Fruit fly (Drosophila melanogaster) whole organism: Measurements from ENCODE around the gene CG7492.

ENCODE experiments used
- CG8478 ChIP-seq: fragments of >200 bp; optimal IDR thresholded peaks from 2 replicates; lab custom pipeline; 2018; ENCODE audit warnings: inconsistent platforms
- Dll ChIP-seq: fragments of >200 bp; optimal IDR thresholded peaks from 2 replicates; lab custom pipeline; 2017
- EcR ChIP-seq, 2 experiments: fragments of >200 bp; optimal IDR thresholded peaks; 2 replicates each; lab custom pipeline; 2017; ENCODE audit warnings: missing biosample characterization in 2 of 2, missing genetic modification characterization in 2 of 2, missing genetic modification reagents in 2 of 2
- pan ChIP-seq: fragments of >200 bp; optimal IDR thresholded peaks from 2 replicates; lab custom pipeline; 2017
- psq ChIP-seq: fragments of >200 bp; optimal IDR thresholded peaks from 2 replicates; lab custom pipeline; 2017
- usp ChIP-seq: fragments of >200 bp; optimal IDR thresholded peaks from 2 replicates; lab custom pipeline; 2017; ENCODE audit warnings: missing biosample characterization, missing genetic modification characterization, mixed read lengths

The CG7492 gene

dm6 chr3L:7630047-7630446, 24.5 kb downstream of the CG7492 start:
- TF ChIP-seq usp (no peak), Dll (lab: Kevin White, UChicago) (no peak), CG8478 (lab: Kevin White, UChicago) (no peak), psq (lab: Kevin White, UChicago) (no peak), pan (lab: Kevin White, UChicago) (no peak)

dm6 chr3L:7624561-7624960, 30.0 kb downstream of the CG7492 start:
- no peak for TF ChIP-seq usp
- no peak for TF ChIP-seq pan (lab: Kevin White, UChicago)
- no peak for TF ChIP-seq EcR (GFP tag; optimal IDR thresholded peaks at IDR 0.05; lab: Kevin White, UChicago)
- TF ChIP-seq Dll (lab: Kevin White, UChicago): no peak
- TF ChIP-seq psq (lab: Kevin White, UChicago): no peak

- TF ChIP-seq psq (lab: Kevin White, UChicago) (no peak), Dll (lab: Kevin White, UChicago) (no peak), pan (lab: Kevin White, UChicago) (no peak), usp (no peak), CG8478 (lab: Kevin White, UChicago) (no peak), EcR (GFP tag; optimal IDR thresholded peaks at IDR 0.05; lab: Kevin White, UChicago) (no peak)
Observed at dm6 chr3L:7617436-7617979, 37.0 kb downstream of the CG7492 start.

dm6 chr3L:7614226-7614625, 40.3 kb downstream of the CG7492 start:
- TF ChIP-seq CG8478 (lab: Kevin White, UChicago) (no peak), usp (no peak), EcR (GFP tag; optimal IDR thresholded peaks at IDR 0.05; lab: Kevin White, UChicago) (no peak), pan (lab: Kevin White, UChicago) (no peak)

- no peak for TF ChIP-seq usp
- TF ChIP-seq Dll (lab: Kevin White, UChicago): no peak
- no peak for TF ChIP-seq psq (lab: Kevin White, UChicago)
- TF ChIP-seq EcR (GFP tag; optimal IDR thresholded peaks at IDR 0.05; lab: Kevin White, UChicago): no peak
- no peak for TF ChIP-seq pan (lab: Kevin White, UChicago)
- TF ChIP-seq CG8478 (lab: Kevin White, UChicago): no peak
Observed at dm6 chr3L:7611229-7611628, 43.3 kb downstream of the CG7492 start.

- no peak for TF ChIP-seq usp
- no peak for TF ChIP-seq psq (lab: Kevin White, UChicago)
- no peak for TF ChIP-seq EcR (GFP tag; optimal IDR thresholded peaks at IDR 0.05; lab: Kevin White, UChicago)
- no peak for TF ChIP-seq CG8478 (lab: Kevin White, UChicago)
- no peak for TF ChIP-seq pan (lab: Kevin White, UChicago)
- no peak for TF ChIP-seq Dll (lab: Kevin White, UChicago)
Observed at dm6 chr3L:7610522-7610921, 44.0 kb downstream of the CG7492 start.

dm6 chr3L:7606336-7607001, 48.1 kb downstream of the CG7492 start:
- no peak for TF ChIP-seq pan (lab: Kevin White, UChicago)
- TF ChIP-seq EcR (GFP tag; optimal IDR thresholded peaks at IDR 0.05; lab: Kevin White, UChicago): no peak
- no peak for TF ChIP-seq psq (lab: Kevin White, UChicago)
- TF ChIP-seq CG8478 (lab: Kevin White, UChicago): no peak
- no peak for TF ChIP-seq Dll (lab: Kevin White, UChicago)
- TF ChIP-seq usp: no peak

- TF ChIP-seq pan (lab: Kevin White, UChicago) (no peak), usp (no peak), psq (lab: Kevin White, UChicago) (no peak)
Observed at dm6 chr3L:7604863-7605262, 49.7 kb downstream of the CG7492 start.

dm6 chr3L:7603397-7603796, 51.2 kb downstream of the CG7492 start:
- TF ChIP-seq EcR (GFP tag; optimal IDR thresholded peaks at IDR 0.05; lab: Kevin White, UChicago) (no peak), psq (lab: Kevin White, UChicago) (no peak), pan (lab: Kevin White, UChicago) (no peak), Dll (lab: Kevin White, UChicago) (no peak)
